Worm (Caenorhabditis elegans) whole organism, mixed stage, embryonic: ENCODE data around the gene fis-2.
A peak's percentile ranks its signal among the peaks of the same experiment; 100 is the strongest.

Experiments used
- M03D4.4 ChIP-seq: sonication (generic microtip); optimal IDR thresholded peaks from 2 replicates; lab custom pipeline; 2017; ENCODE audit warnings: mild to moderate bottlenecking, missing genetic modification characterization, missing compliant biosample characterization
- bed-3 ChIP-seq: fragments of 200-800 bp; sonication (Bioruptor generic); optimal IDR thresholded peaks from 3 replicates; lab custom pipeline; 2018; ENCODE audit warnings: mild to moderate bottlenecking, missing genetic modification characterization, moderate library complexity, missing compliant biosample characterization
- blmp-1 ChIP-seq: fragments of 150-350 bp; optimal IDR thresholded peaks from 2 replicates; lab custom pipeline; 2014; ENCODE audit warnings: missing biosample characterization, missing genetic modification characterization
- ceh-39 ChIP-seq: fragments of 150-350 bp; optimal IDR thresholded peaks from 2 replicates; lab custom pipeline; 2014; ENCODE audit warnings: missing biosample characterization, missing genetic modification characterization
- ceh-43 ChIP-seq: fragments of 200-800 bp; sonication (Bioruptor generic); optimal IDR thresholded peaks from 2 replicates; lab custom pipeline; 2018; ENCODE audit warnings: mild to moderate bottlenecking, missing genetic modification characterization, moderate library complexity, missing compliant biosample characterization
- ceh-83 ChIP-seq: fragments of 200-800 bp; sonication (Bioruptor generic); optimal IDR thresholded peaks from 2 replicates; lab custom pipeline; 2018; ENCODE audit warnings: mild to moderate bottlenecking, missing genetic modification characterization, missing compliant biosample characterization
- ces-1 ChIP-seq: fragments of 150-350 bp; optimal IDR thresholded peaks from 2 replicates; lab custom pipeline; 2014; ENCODE audit warnings: missing biosample characterization, missing genetic modification reagents, missing genetic modification characterization
- cnd-1 ChIP-seq: fragments of 200-800 bp; sonication (Bioruptor generic); optimal IDR thresholded peaks from 2 replicates; lab custom pipeline; 2018; ENCODE audit warnings: mild to moderate bottlenecking, missing genetic modification characterization, missing compliant biosample characterization
- drap-1 ChIP-seq: fragments of 200-800 bp; sonication (Bioruptor generic); optimal IDR thresholded peaks from 3 replicates; lab custom pipeline; 2018; ENCODE audit warnings: mild to moderate bottlenecking, missing genetic modification characterization, missing compliant biosample characterization
- elt-1 ChIP-seq: sonication (generic microtip); optimal IDR thresholded peaks from 2 replicates; lab custom pipeline; 2017; ENCODE audit warnings: missing genetic modification characterization, mild to moderate bottlenecking, missing compliant biosample characterization, antibody characterized with exemption, moderate library complexity, borderline replicate concordance; ENCODE audit not compliant: insufficient read depth
- elt-3 ChIP-seq: fragments of 150-350 bp; optimal IDR thresholded peaks from 2 replicates; lab custom pipeline; 2014; ENCODE audit warnings: missing biosample characterization, missing genetic modification characterization
- flh-1 ChIP-seq: fragments of 200-800 bp; sonication (Bioruptor generic); optimal IDR thresholded peaks from 2 replicates; lab custom pipeline; 2018; ENCODE audit warnings: mild to moderate bottlenecking, missing genetic modification characterization, moderate library complexity, missing compliant biosample characterization
- ham-2 ChIP-seq: fragments of 200-800 bp; sonication (Bioruptor generic); optimal IDR thresholded peaks from 2 replicates; lab custom pipeline; 2018; ENCODE audit warnings: mild to moderate bottlenecking, missing genetic modification characterization, missing compliant biosample characterization
- hlh-1 ChIP-seq: fragments of 150-350 bp; optimal IDR thresholded peaks from 2 replicates; lab custom pipeline; 2014; ENCODE audit warnings: missing biosample characterization, missing genetic modification reagents, missing genetic modification characterization
- lin-13 ChIP-seq: fragments of 150-350 bp; optimal IDR thresholded peaks from 2 replicates; lab custom pipeline; 2014; ENCODE audit warnings: missing biosample characterization, missing genetic modification characterization
- lin-32 ChIP-seq: fragments of 200-800 bp; sonication (Bioruptor generic); optimal IDR thresholded peaks from 2 replicates; lab custom pipeline; 2018; ENCODE audit warnings: mild to moderate bottlenecking, missing genetic modification characterization, missing compliant biosample characterization
- lsy-2 ChIP-seq: fragments of 150-350 bp; optimal IDR thresholded peaks from 2 replicates; lab custom pipeline; 2014; ENCODE audit warnings: missing biosample characterization, missing genetic modification characterization
- mab-5 ChIP-seq: fragments of 150-350 bp; optimal IDR thresholded peaks from 2 replicates; lab custom pipeline; 2014; ENCODE audit warnings: missing biosample characterization, missing genetic modification characterization
- mep-1 ChIP-seq: fragments of 150-350 bp; optimal IDR thresholded peaks from 2 replicates; lab custom pipeline; 2017; ENCODE audit warnings: missing biosample characterization, missing genetic modification reagents, missing genetic modification characterization, inconsistent platforms
- mls-2 ChIP-seq: sonication (generic microtip); optimal IDR thresholded peaks from 2 replicates; lab custom pipeline; 2016; ENCODE audit warnings: mild to moderate bottlenecking, missing genetic modification characterization, moderate library complexity, missing compliant biosample characterization
- nhr-12 ChIP-seq: fragments of 150-350 bp; optimal IDR thresholded peaks from 2 replicates; lab custom pipeline; 2014; ENCODE audit warnings: missing biosample characterization, missing genetic modification characterization
- nhr-2 ChIP-seq: fragments of 150-350 bp; optimal IDR thresholded peaks from 2 replicates; lab custom pipeline; 2014; ENCODE audit warnings: missing biosample characterization, missing genetic modification characterization
- nhr-28 ChIP-seq: fragments of 150-350 bp; optimal IDR thresholded peaks from 2 replicates; lab custom pipeline; 2014; ENCODE audit warnings: missing biosample characterization, missing genetic modification characterization
- nhr-76 ChIP-seq: sonication (generic microtip); optimal IDR thresholded peaks from 2 replicates; lab custom pipeline; 2017; ENCODE audit warnings: missing biosample characterization, missing genetic modification characterization
- pha-4 ChIP-seq: fragments of 150-350 bp; optimal IDR thresholded peaks from 2 replicates; lab custom pipeline; 2018; ENCODE audit warnings: missing biosample characterization, missing genetic modification reagents, missing genetic modification characterization
- sem-2 ChIP-seq: fragments of 200-800 bp; sonication (Bioruptor generic); optimal IDR thresholded peaks from 2 replicates; lab custom pipeline; 2018; ENCODE audit warnings: mild to moderate bottlenecking, missing genetic modification characterization, missing compliant biosample characterization
- snpc-4 ChIP-seq: fragments of 150-350 bp; optimal IDR thresholded peaks from 2 replicates; lab custom pipeline; 2014; ENCODE audit warnings: missing biosample characterization, missing genetic modification characterization
- sptf-1 ChIP-seq: sonication (generic microtip); optimal IDR thresholded peaks from 2 replicates; lab custom pipeline; 2017; ENCODE audit warnings: mild to moderate bottlenecking, missing genetic modification characterization, moderate library complexity, missing compliant biosample characterization
- tbx-8 ChIP-seq: fragments of 200-800 bp; sonication (Bioruptor generic); optimal IDR thresholded peaks from 2 replicates; lab custom pipeline; 2018; ENCODE audit warnings: mild to moderate bottlenecking, missing genetic modification characterization, moderate library complexity, missing compliant biosample characterization
- unc-120 ChIP-seq: sonication (generic microtip); optimal IDR thresholded peaks from 2 replicates; lab custom pipeline; 2017; ENCODE audit warnings: missing genetic modification characterization, missing compliant biosample characterization; ENCODE audit not compliant: poor library complexity, severe bottlenecking
- unc-39 ChIP-seq: fragments of 150-350 bp; optimal IDR thresholded peaks from 2 replicates; lab custom pipeline; 2014; ENCODE audit warnings: missing biosample characterization, missing genetic modification characterization
- unc-62 ChIP-seq: fragments of 150-350 bp; optimal IDR thresholded peaks from 2 replicates; lab custom pipeline; 2014; ENCODE audit warnings: missing biosample characterization, missing genetic modification reagents, missing genetic modification characterization
- zip-8 ChIP-seq: fragments of 150-350 bp; optimal IDR thresholded peaks from 2 replicates; lab custom pipeline; 2014; ENCODE audit warnings: missing biosample characterization, missing genetic modification characterization

Gene fis-2

ce11 chrX:8286164-8286563 is 1.1 kb upstream of the fis-2 start:
- TF ChIP-seq tbx-8 (GFP tag; lab: Kevin White, UChicago): no peak
- TF ChIP-seq nhr-12 (tag; lab: Kevin White, UChicago): no peak
- no peak for TF ChIP-seq pha-4 (tag; lab: Kevin White, UChicago)
- TF ChIP-seq ces-1 (GFP tag; lab: Kevin White, UChicago): no peak
- no peak for TF ChIP-seq mab-5 (tag; lab: Kevin White, UChicago)
- no peak for TF ChIP-seq unc-120
- TF ChIP-seq mep-1 (tag; lab: Kevin White, UChicago): no peak

ce11 chrX:8284003-8284402 is 1.0 kb downstream of the fis-2 start:
- TF ChIP-seq snpc-4 (tag; lab: Kevin White, UChicago) (no peak), cnd-1 (tag; lab: Kevin White, UChicago) (no peak), pha-4 (tag; lab: Kevin White, UChicago) (no peak), tbx-8 (GFP tag; lab: Kevin White, UChicago) (no peak), blmp-1 (tag; lab: Kevin White, UChicago) (no peak), nhr-2 (tag; lab: Kevin White, UChicago) (no peak), unc-120 (no peak), nhr-76 (no peak), nhr-12 (tag; lab: Kevin White, UChicago) (no peak), bed-3 (no peak), unc-39 (tag; lab: Kevin White, UChicago) (no peak), M03D4.4 (tag; lab: Kevin White, UChicago) (no peak)

ce11 chrX:8276984-8277383 is 8.0 kb downstream of the fis-2 start:
- no peak for TF ChIP-seq ces-1 (GFP tag; lab: Kevin White, UChicago)
- no peak for TF ChIP-seq ceh-43 (GFP tag; lab: Kevin White, UChicago)
- TF ChIP-seq nhr-2 (tag; lab: Kevin White, UChicago): no peak
- TF ChIP-seq M03D4.4 (tag; lab: Kevin White, UChicago): no peak

- TF ChIP-seq unc-120: peak; percentile 42
- no peak for TF ChIP-seq tbx-8 (GFP tag; lab: Kevin White, UChicago)
- no peak for TF ChIP-seq nhr-12 (tag; lab: Kevin White, UChicago)
- TF ChIP-seq sptf-1: peak; percentile 18
- TF ChIP-seq flh-1: no peak
- no peak for TF ChIP-seq sem-2 (GFP tag; lab: Kevin White, UChicago)
- no peak for TF ChIP-seq pha-4 (tag; lab: Kevin White, UChicago)
Measured at ce11 chrX:8276333-8276732, 8.7 kb downstream of the fis-2 start.

ce11 chrX:8274869-8275268 is 10.2 kb downstream of the fis-2 start, which contains the start of gene ksr-1:
TSS of gene ksr-1 (plus strand) at chrX:8275169.
- TF ChIP-seq ham-2 (no peak), ceh-83 (GFP tag; lab: Kevin White, UChicago) (no peak), lsy-2 (no peak), mls-2 (no peak), elt-1 (tag; lab: Kevin White, UChicago) (no peak), bed-3 (no peak), mab-5 (tag; lab: Kevin White, UChicago) (no peak), ces-1 (GFP tag; lab: Kevin White, UChicago) (no peak), drap-1 (GFP tag; lab: Kevin White, UChicago) (no peak), mep-1 (tag; lab: Kevin White, UChicago) (no peak), elt-3 (tag; lab: Kevin White, UChicago) (no peak), unc-39 (tag; lab: Kevin White, UChicago) (no peak), nhr-28 (tag; lab: Kevin White, UChicago) (no peak), nhr-2 (tag; lab: Kevin White, UChicago) (no peak), ceh-39 (tag; lab: Kevin White, UChicago) (no peak), ceh-43 (GFP tag; lab: Kevin White, UChicago) (no peak), nhr-76 (no peak), tbx-8 (GFP tag; lab: Kevin White, UChicago) (no peak), lin-13 (no peak), flh-1 (no peak)

ce11 chrX:8273496-8273895 is 11.5 kb downstream of the fis-2 start:
- TF ChIP-seq ceh-83 (GFP tag; lab: Kevin White, UChicago) (no peak), ces-1 (GFP tag; lab: Kevin White, UChicago) (no peak), hlh-1 (peak; percentile 51), zip-8 (tag; lab: Kevin White, UChicago) (peak; percentile 92), unc-62 (no peak), tbx-8 (GFP tag; lab: Kevin White, UChicago) (no peak), cnd-1 (tag; lab: Kevin White, UChicago) (peak; percentile 65), lin-32 (GFP tag; lab: Kevin White, UChicago) (peak; percentile 8)
- TF ChIP-seq, all 35 proteins: peak for 4
